Fruit fly (Drosophila melanogaster) whole organism, embryonic: ENCODE data around the gene CG11893.
A peak's percentile ranks its signal among the peaks of the same experiment; 100 is the strongest.

Experiments
- Adf1 ChIP-seq: fragments of 200-800 bp; sonication (Bioruptor generic); IDR thresholded peaks from 2 replicates; pipeline ENCODE4 v1.3.6; 2022; ENCODE audit warnings: missing biosample characterization, missing genetic modification characterization
- BEAF-32 ChIP-seq: fragments of 200-800 bp; sonication (Bioruptor generic); optimal IDR thresholded peaks from 3 replicates; lab custom pipeline; 2017; ENCODE audit warnings: missing biosample characterization, missing genetic modification characterization, mild to moderate bottlenecking, moderate library complexity, missing genetic modification reagents
- CG12236 ChIP-seq: fragments of 200-800 bp; sonication (Bioruptor generic); optimal IDR thresholded peaks from 2 replicates; lab custom pipeline; 2016; ENCODE audit warnings: missing biosample characterization, missing genetic modification characterization
- CG12659 ChIP-seq: fragments of 200-800 bp; sonication (Bioruptor generic); optimal IDR thresholded peaks from 3 replicates; lab custom pipeline; 2017; ENCODE audit warnings: mild to moderate bottlenecking, missing biosample characterization, missing genetic modification reagents, missing genetic modification characterization
- CG13287 ChIP-seq: fragments of 200-800 bp; sonication (Bioruptor generic); IDR thresholded peaks from 2 replicates; pipeline ENCODE4 v1.3.6; 2022; ENCODE audit warnings: missing biosample characterization, missing genetic modification characterization; ENCODE audit not compliant: partially characterized antibody
- CG1603 ChIP-seq: fragments of 200-800 bp; sonication (Bioruptor generic); optimal IDR thresholded peaks from 2 replicates; lab custom pipeline; 2019; ENCODE audit warnings: missing biosample characterization, mild to moderate bottlenecking, missing genetic modification characterization, moderate library complexity
- CG17385 ChIP-seq: fragments of 200-800 bp; sonication (Bioruptor generic); optimal IDR thresholded peaks from 3 replicates; lab custom pipeline; 2018; ENCODE audit warnings: missing biosample characterization, mild to moderate bottlenecking, missing genetic modification characterization
- CG18476 ChIP-seq: fragments of 200-800 bp; sonication (Bioruptor generic); optimal IDR thresholded peaks from 2 replicates; lab custom pipeline; 2016; ENCODE audit warnings: missing biosample characterization, mild to moderate bottlenecking, missing genetic modification characterization
- CG2712 ChIP-seq: fragments of 200-800 bp; optimal IDR thresholded peaks from 3 replicates; lab custom pipeline; 2019; ENCODE audit warnings: missing biosample characterization, mild to moderate bottlenecking, missing genetic modification characterization, moderate library complexity
- CG30020 ChIP-seq: fragments of 200-800 bp; optimal IDR thresholded peaks from 2 replicates; lab custom pipeline; 2019; ENCODE audit warnings: missing biosample characterization, mild to moderate bottlenecking, missing genetic modification characterization, moderate library complexity
- CG30403 ChIP-seq: fragments of 200-800 bp; sonication (Bioruptor generic); optimal IDR thresholded peaks from 3 replicates; lab custom pipeline; 2016; ENCODE audit warnings: missing biosample characterization, missing genetic modification characterization
- CG3995 ChIP-seq: fragments of 200-800 bp; sonication (Bioruptor generic); optimal IDR thresholded peaks from 3 replicates; lab custom pipeline; 2016; ENCODE audit warnings: missing biosample characterization, missing genetic modification characterization
- CG4820 ChIP-seq: fragments of 200-800 bp; sonication (Bioruptor generic); optimal IDR thresholded peaks from 3 replicates; lab custom pipeline; 2016; ENCODE audit warnings: missing biosample characterization, missing genetic modification characterization
- CG6813 ChIP-seq: fragments of 200-800 bp; sonication (Bioruptor generic); optimal IDR thresholded peaks from 2 replicates; lab custom pipeline; 2017; ENCODE audit warnings: missing biosample characterization, missing genetic modification characterization, mild to moderate bottlenecking, moderate library complexity, missing genetic modification reagents
- CG7372 ChIP-seq: fragments of 200-800 bp; sonication (Bioruptor generic); IDR thresholded peaks from 2 replicates; pipeline ENCODE4 v1.3.6; 2022; ENCODE audit warnings: missing biosample characterization, missing genetic modification characterization
- CG7928 ChIP-seq: fragments of 200-800 bp; sonication (Bioruptor generic); optimal IDR thresholded peaks from 2 replicates; lab custom pipeline; 2017; ENCODE audit warnings: missing biosample characterization, mild to moderate bottlenecking, missing genetic modification characterization
- CG9876 ChIP-seq: fragments of 200-800 bp; sonication (Bioruptor generic); optimal IDR thresholded peaks from 2 replicates; lab custom pipeline; 2016; ENCODE audit warnings: missing biosample characterization, missing genetic modification characterization
- CTCF ChIP-seq: fragments of 200-800 bp; sonication (Bioruptor generic); optimal IDR thresholded peaks from 2 replicates; lab custom pipeline; 2017; ENCODE audit warnings: missing biosample characterization, mild to moderate bottlenecking, missing genetic modification characterization, moderate library complexity
- E2f2 ChIP-seq: fragments of 200-800 bp; sonication (Bioruptor generic); IDR thresholded peaks from 2 replicates; pipeline ENCODE4 v1.3.6; 2022; ENCODE audit warnings: missing biosample characterization, missing genetic modification characterization
- Fer2 ChIP-seq: fragments of 200-800 bp; sonication (Bioruptor generic); optimal IDR thresholded peaks from 2 replicates; lab custom pipeline; 2018; ENCODE audit warnings: missing biosample characterization, mild to moderate bottlenecking, missing genetic modification characterization, moderate library complexity
- Gsc ChIP-seq: fragments of 200-800 bp; sonication (Bioruptor generic); IDR thresholded peaks from 2 replicates; pipeline ENCODE4 v1.3.6; 2022; ENCODE audit warnings: missing biosample characterization, missing genetic modification characterization
- H2.0 ChIP-seq: fragments of 200-800 bp; sonication (Bioruptor generic); IDR thresholded peaks from 2 replicates; pipeline ENCODE4 v1.3.6; 2022; ENCODE audit warnings: missing biosample characterization, missing genetic modification characterization
- HLH4C ChIP-seq: fragments of 200-800 bp; sonication (Bioruptor generic); IDR thresholded peaks from 3 replicates; pipeline ENCODE4 v1.3.6; 2022; ENCODE audit warnings: missing biosample characterization, missing genetic modification characterization; ENCODE audit not compliant: partially characterized antibody
- HmgZ ChIP-seq: fragments of 200-800 bp; sonication (Bioruptor generic); optimal IDR thresholded peaks from 2 replicates; lab custom pipeline; 2018; ENCODE audit warnings: missing biosample characterization, mild to moderate bottlenecking, missing genetic modification characterization
- MESR4 ChIP-seq: fragments of 200-800 bp; sonication (Bioruptor generic); optimal IDR thresholded peaks from 2 replicates; lab custom pipeline; 2018; ENCODE audit warnings: missing biosample characterization, mild to moderate bottlenecking, missing genetic modification characterization, moderate library complexity
- Med ChIP-seq: fragments of 200-800 bp; sonication (Bioruptor generic); peaks from one replicate; lab custom pipeline; 2016; ENCODE audit warnings: missing biosample characterization, missing genetic modification characterization, mild to moderate bottlenecking, inconsistent platforms, moderate library complexity
- Myb ChIP-seq: fragments of 200-800 bp; sonication (Bioruptor generic); optimal IDR thresholded peaks from 2 replicates; lab custom pipeline; 2016; ENCODE audit warnings: missing biosample characterization, missing genetic modification characterization
- NFAT ChIP-seq: fragments of 200-800 bp; sonication (Bioruptor generic); IDR thresholded peaks from 2 replicates; pipeline ENCODE4 v1.3.6; 2022; ENCODE audit warnings: missing biosample characterization, missing genetic modification characterization
- Nf-YA ChIP-seq: fragments of 200-800 bp; sonication (Bioruptor generic); IDR thresholded peaks from 2 replicates; pipeline ENCODE4 v1.3.6; 2022; ENCODE audit warnings: missing biosample characterization, missing genetic modification characterization
- Xbp1 ChIP-seq: fragments of 200-800 bp; sonication (Bioruptor generic); optimal IDR thresholded peaks from 3 replicates; lab custom pipeline; 2016; ENCODE audit warnings: missing biosample characterization, mild to moderate bottlenecking, missing genetic modification characterization
- amos ChIP-seq: fragments of 200-800 bp; sonication (Bioruptor generic); IDR thresholded peaks from 2 replicates; pipeline ENCODE4 v1.3.6; 2022; ENCODE audit warnings: missing biosample characterization, missing genetic modification characterization; ENCODE audit not compliant: partially characterized antibody
- ase ChIP-seq: fragments of 200-800 bp; sonication (Bioruptor generic); IDR thresholded peaks from 3 replicates; pipeline ENCODE4 v1.3.6; 2022; ENCODE audit warnings: missing biosample characterization, missing genetic modification characterization
- bcd ChIP-seq: fragments of 200-800 bp; sonication (Bioruptor generic); optimal IDR thresholded peaks from 2 replicates; lab custom pipeline; 2017; ENCODE audit warnings: missing biosample characterization, mild to moderate bottlenecking, missing genetic modification characterization
- chinmo ChIP-seq: fragments of 200-800 bp; sonication (Bioruptor generic); IDR thresholded peaks from 4 replicates; pipeline ENCODE4 v1.3.6; 2022; ENCODE audit warnings: missing biosample characterization, missing genetic modification characterization; ENCODE audit not compliant: partially characterized antibody
- fd3F ChIP-seq: fragments of 200-800 bp; sonication (Bioruptor generic); optimal IDR thresholded peaks from 2 replicates; lab custom pipeline; 2018; ENCODE audit warnings: missing biosample characterization, mild to moderate bottlenecking, missing genetic modification characterization, moderate library complexity
- ftz-f1 ChIP-seq: fragments of 200-800 bp; sonication (Bioruptor generic); optimal IDR thresholded peaks from 2 replicates; lab custom pipeline; 2016; ENCODE audit warnings: missing biosample characterization, missing genetic modification characterization
- grau ChIP-seq: fragments of 200-800 bp; optimal IDR thresholded peaks from 3 replicates; lab custom pipeline; 2019; ENCODE audit warnings: missing biosample characterization, mild to moderate bottlenecking, missing genetic modification characterization, moderate library complexity
- inv ChIP-seq: fragments of 200-800 bp; sonication (Bioruptor generic); IDR thresholded peaks from 2 replicates; pipeline ENCODE4 v1.3.6; 2022; ENCODE audit warnings: missing biosample characterization, missing genetic modification characterization; ENCODE audit not compliant: partially characterized antibody
- knrl ChIP-seq: fragments of 200-800 bp; sonication (Bioruptor generic); IDR thresholded peaks from 3 replicates; pipeline ENCODE4 v1.3.6; 2022; ENCODE audit warnings: missing biosample characterization, missing genetic modification characterization; ENCODE audit not compliant: partially characterized antibody
- lov ChIP-seq, 2 experiments: fragments of 200-800 bp in 1 of 2; fragments of >200 bp in 1 of 2; sonication (Bioruptor generic) in 1 of 2; IDR thresholded peaks in 1 of 2; optimal IDR thresholded peaks in 1 of 2; 2 replicates in 1 of 2; 3 replicates in 1 of 2; pipeline versions ENCODE4 v1.3.6 to Lab custom; 2017 to 2022; ENCODE audit warnings: missing biosample characterization in 1 of 2, missing genetic modification characterization in 1 of 2
- nerfin-1 ChIP-seq: fragments of 200-800 bp; sonication (Bioruptor generic); optimal IDR thresholded peaks from 3 replicates; lab custom pipeline; 2019; ENCODE audit warnings: missing biosample characterization, mild to moderate bottlenecking, missing genetic modification characterization, moderate library complexity
- peb ChIP-seq: fragments of 200-800 bp; sonication (Bioruptor generic); IDR thresholded peaks from 2 replicates; pipeline ENCODE4 v1.3.6; 2022; ENCODE audit warnings: missing biosample characterization, missing genetic modification characterization
- phol ChIP-seq: fragments of 200-800 bp; sonication (Bioruptor generic); optimal IDR thresholded peaks from 3 replicates; lab custom pipeline; 2018; ENCODE audit warnings: missing biosample characterization, mild to moderate bottlenecking, missing genetic modification characterization, moderate library complexity
- pzg ChIP-seq: fragments of 200-800 bp; sonication (Bioruptor generic); optimal IDR thresholded peaks from 3 replicates; lab custom pipeline; 2018; ENCODE audit warnings: missing biosample characterization, mild to moderate bottlenecking, missing genetic modification characterization, moderate library complexity
- row ChIP-seq: fragments of 200-800 bp; sonication (Bioruptor generic); IDR thresholded peaks from 3 replicates; pipeline ENCODE4 v1.3.6; 2022; ENCODE audit warnings: missing biosample characterization, missing genetic modification characterization
- sqz ChIP-seq: fragments of 200-800 bp; sonication (Bioruptor generic); optimal IDR thresholded peaks from 3 replicates; lab custom pipeline; 2018; ENCODE audit warnings: missing biosample characterization, mild to moderate bottlenecking, missing genetic modification characterization
- trem ChIP-seq: fragments of 200-800 bp; optimal IDR thresholded peaks from 3 replicates; lab custom pipeline; 2019; ENCODE audit warnings: missing biosample characterization, mild to moderate bottlenecking, missing genetic modification characterization, moderate library complexity

CG11893 gene

dm6 chr3R:25249145-25250141 lies 40.2 kb upstream of the CG11893 start, which contains the start of gene Nup358 (continued):
- TF ChIP-seq bcd (GFP tag; lab: Kevin White, UChicago) = no peak
- TF ChIP-seq grau (tag; lab: Kevin White, UChicago) = peak; percentile 34
- peak; percentile 99 for TF ChIP-seq amos
- TF ChIP-seq CG12659 (GFP tag; lab: Kevin White, UChicago) = peak; percentile 46
- TF ChIP-seq BEAF-32 = peak; percentile 95
- no peak for TF ChIP-seq Gsc (GFP tag; lab: Robert Waterston, UW)
- no peak for TF ChIP-seq fd3F
- peak; percentile 72 for TF ChIP-seq pzg (GFP tag; lab: Kevin White, UChicago)
- TF ChIP-seq row (GFP tag; lab: Robert Waterston, UW) = peak; percentile 64
- peak; percentile 98 for TF ChIP-seq chinmo
- TF ChIP-seq Adf1 = peak; percentile 5; the same call in 1 of the 2 replicates
- TF ChIP-seq ase (GFP tag; lab: Robert Waterston, UW) = no peak
- TF ChIP-seq MESR4 (GFP tag; lab: Kevin White, UChicago) = peak; percentile 24
- TF ChIP-seq lov (optimal IDR thresholded peaks at IDR 0.05; lab: Kevin White, UChicago) = no peak
- TF ChIP-seq lov (GFP tag; IDR thresholded peaks at IDR 0.05; lab: Robert Waterston, UW) = no peak
- no peak for TF ChIP-seq ftz-f1
- TF ChIP-seq CTCF (GFP tag; lab: Kevin White, UChicago) = no peak
- TF ChIP-seq CG30020 (tag; lab: Kevin White, UChicago) = peak; percentile 35
- TF ChIP-seq trem (tag; lab: Kevin White, UChicago) = peak; percentile 64
- TF ChIP-seq Med (GFP tag; lab: Kevin White, UChicago) = peak; percentile 72
- no peak for TF ChIP-seq CG6813 (GFP tag; lab: Kevin White, UChicago)
- peak; percentile 38 for TF ChIP-seq Xbp1
- peak; percentile 71 for TF ChIP-seq CG17385 (GFP tag; lab: Kevin White, UChicago)
- TF ChIP-seq inv (GFP tag; lab: Robert Waterston, UW) = peak; percentile 98
- TF ChIP-seq HmgZ (tag; lab: Kevin White, UChicago) = peak; percentile 36
- TF ChIP-seq Myb (GFP tag; lab: Kevin White, UChicago) = peak; percentile 9
- no peak for TF ChIP-seq CG12236 (GFP tag; lab: Kevin White, UChicago)
- no peak for TF ChIP-seq CG18476 (GFP tag; lab: Kevin White, UChicago)
- TF ChIP-seq CG2712 = peak; percentile 48
- no peak for TF ChIP-seq CG9876 (GFP tag; lab: Kevin White, UChicago)
- peak; percentile 74 for TF ChIP-seq E2f2 (GFP tag; lab: Robert Waterston, UW)
- TF ChIP-seq CG3995 (GFP tag; lab: Kevin White, UChicago) = peak; percentile 53
- peak; percentile 73 for TF ChIP-seq phol (tag; lab: Kevin White, UChicago)
- peak; percentile 8 for TF ChIP-seq CG7928 (GFP tag; lab: Kevin White, UChicago)
- TF ChIP-seq HLH4C = peak; percentile 99
- TF ChIP-seq nerfin-1 = peak; percentile 98
- TF ChIP-seq peb (GFP tag; lab: Robert Waterston, UW) = no peak
- TF ChIP-seq Fer2 = no peak
- peak; percentile 97 for TF ChIP-seq CG13287 (GFP tag; lab: Robert Waterston, UW)
- peak; percentile 98 for TF ChIP-seq knrl (GFP tag; lab: Robert Waterston, UW)
- TF ChIP-seq Nf-YA (GFP tag; lab: Robert Waterston, UW) = no peak
- TF ChIP-seq CG1603 (tag; lab: Kevin White, UChicago) = peak; percentile 62
- 0 out of 2 replicates have a peak, but pooled peaks have one; percentile 31 for TF ChIP-seq NFAT
- TF ChIP-seq H2.0 (GFP tag; lab: Robert Waterston, UW) = no peak
- TF ChIP-seq sqz (GFP tag; lab: Kevin White, UChicago) = peak; percentile 80
- TF ChIP-seq CG30403 (GFP tag; lab: Kevin White, UChicago) = peak; percentile 20
- no peak for TF ChIP-seq CG4820 (GFP tag; lab: Kevin White, UChicago)
- no peak for TF ChIP-seq CG7372
